Fruit fly (Drosophila melanogaster) whole organism, embryonic: ENCODE results near the gene CG18508.

ENCODE experiments used
- Antp ChIP-seq: fragments of 200-800 bp; sonication (Bioruptor generic); optimal IDR thresholded peaks from 3 replicates; lab custom pipeline; 2016; ENCODE audit warnings: missing biosample characterization, missing genetic modification characterization
- CG1024 ChIP-seq: fragments of 200-800 bp; sonication (Bioruptor generic); IDR thresholded peaks from 2 replicates; pipeline ENCODE4 v1.3.6; 2022; ENCODE audit warnings: missing biosample characterization, missing genetic modification characterization
- CG10959 ChIP-seq: fragments of 200-800 bp; sonication (Bioruptor generic); IDR thresholded peaks from 2 replicates; pipeline ENCODE4 v1.3.6; 2022; ENCODE audit warnings: missing biosample characterization, missing genetic modification characterization
- CG11456 ChIP-seq: fragments of 200-800 bp; sonication (Bioruptor generic); IDR thresholded peaks from 3 replicates; pipeline ENCODE4 v1.3.6; 2022; ENCODE audit warnings: missing biosample characterization, missing genetic modification characterization
- CG1529 ChIP-seq: fragments of 200-800 bp; sonication (Bioruptor generic); optimal IDR thresholded peaks from 3 replicates; lab custom pipeline; 2018; ENCODE audit warnings: missing biosample characterization, missing genetic modification characterization
- CG16863 ChIP-seq: fragments of 200-800 bp; sonication (Bioruptor generic); optimal IDR thresholded peaks from 3 replicates; lab custom pipeline; 2016; ENCODE audit warnings: missing biosample characterization, missing genetic modification characterization
- CG17186 ChIP-seq: fragments of 200-800 bp; sonication (Bioruptor generic); optimal IDR thresholded peaks from 3 replicates; lab custom pipeline; 2017; ENCODE audit warnings: missing biosample characterization, missing genetic modification reagents, missing genetic modification characterization
- CG17328 ChIP-seq: fragments of 200-800 bp; sonication (Bioruptor generic); IDR thresholded peaks from 2 replicates; pipeline ENCODE4 v1.3.6; 2022; ENCODE audit warnings: missing biosample characterization, missing genetic modification characterization
- CG17568 ChIP-seq: fragments of 200-800 bp; sonication (Bioruptor generic); optimal IDR thresholded peaks from 2 replicates; lab custom pipeline; 2018; ENCODE audit warnings: missing biosample characterization, mild to moderate bottlenecking, missing genetic modification characterization, moderate library complexity
- CG18764 ChIP-seq: fragments of 200-800 bp; sonication (Bioruptor generic); optimal IDR thresholded peaks from 3 replicates; lab custom pipeline; 2016; ENCODE audit warnings: missing biosample characterization, missing genetic modification characterization
- CG30431 ChIP-seq: fragments of 200-800 bp; sonication (Bioruptor generic); optimal IDR thresholded peaks from 2 replicates; lab custom pipeline; 2017; ENCODE audit warnings: missing biosample characterization, missing genetic modification characterization
- CG31224 ChIP-seq: fragments of 200-800 bp; sonication (Bioruptor generic); IDR thresholded peaks from 2 replicates; pipeline ENCODE4 v1.3.6; 2022; ENCODE audit warnings: missing biosample characterization, missing genetic modification characterization
- CG32767 ChIP-seq: fragments of 200-800 bp; sonication (Bioruptor generic); IDR thresholded peaks from 2 replicates; pipeline ENCODE4 v1.3.6; 2022; ENCODE audit warnings: missing biosample characterization, missing genetic modification characterization
- CG4328 ChIP-seq: fragments of 200-800 bp; sonication (Bioruptor generic); optimal IDR thresholded peaks from 3 replicates; lab custom pipeline; 2017; ENCODE audit warnings: missing biosample characterization, missing genetic modification reagents, missing genetic modification characterization
- CG4707 ChIP-seq: fragments of 200-800 bp; sonication (Bioruptor generic); optimal IDR thresholded peaks from 2 replicates; lab custom pipeline; 2018; ENCODE audit warnings: missing biosample characterization, mild to moderate bottlenecking, missing genetic modification characterization, moderate library complexity
- CG7987 ChIP-seq: fragments of 200-800 bp; sonication (Bioruptor generic); optimal IDR thresholded peaks from 2 replicates; lab custom pipeline; 2018; ENCODE audit warnings: missing biosample characterization, mild to moderate bottlenecking, missing genetic modification characterization, moderate library complexity
- CG9817 ChIP-seq: fragments of 200-800 bp; sonication (Bioruptor generic); optimal IDR thresholded peaks from 2 replicates; lab custom pipeline; 2018; ENCODE audit warnings: missing biosample characterization, mild to moderate bottlenecking, missing genetic modification characterization, moderate library complexity
- CTCF ChIP-seq: fragments of 200-800 bp; sonication (Bioruptor generic); optimal IDR thresholded peaks from 2 replicates; lab custom pipeline; 2017; ENCODE audit warnings: missing biosample characterization, mild to moderate bottlenecking, missing genetic modification characterization, moderate library complexity
- Dad ChIP-seq: fragments of 200-800 bp; sonication (Bioruptor generic); optimal IDR thresholded peaks from 3 replicates; lab custom pipeline; 2016; ENCODE audit warnings: missing biosample characterization, missing genetic modification characterization
- Dref ChIP-seq: fragments of 200-800 bp; sonication (Bioruptor generic); IDR thresholded peaks from 2 replicates; pipeline ENCODE4 v1.3.6; 2022; ENCODE audit warnings: missing biosample characterization, missing genetic modification characterization
- Ets97D ChIP-seq: fragments of 200-800 bp; sonication (Bioruptor generic); optimal IDR thresholded peaks from 3 replicates; lab custom pipeline; 2016; ENCODE audit warnings: missing biosample characterization, missing genetic modification characterization
- Gug ChIP-seq: fragments of 200-800 bp; sonication (Bioruptor generic); IDR thresholded peaks from 4 replicates; pipeline ENCODE4 v1.3.6; 2022; ENCODE audit warnings: missing biosample characterization, missing genetic modification characterization
- HHEX ChIP-seq: fragments of 200-800 bp; sonication (Bioruptor generic); optimal IDR thresholded peaks from 3 replicates; lab custom pipeline; 2017; ENCODE audit warnings: missing biosample characterization, mild to moderate bottlenecking, missing genetic modification characterization, missing genetic modification reagents
- HLH3B ChIP-seq: fragments of 200-800 bp; sonication (Bioruptor generic); IDR thresholded peaks from 2 replicates; pipeline ENCODE4 v1.3.6; 2022; ENCODE audit warnings: missing biosample characterization, missing genetic modification characterization
- HLHmδ ChIP-seq: fragments of 200-800 bp; sonication (Bioruptor generic); optimal IDR thresholded peaks from 2 replicates; lab custom pipeline; 2018; ENCODE audit warnings: missing biosample characterization, mild to moderate bottlenecking, missing genetic modification characterization, moderate library complexity
- Hand ChIP-seq: fragments of 200-800 bp; sonication (Bioruptor generic); optimal IDR thresholded peaks from 2 replicates; lab custom pipeline; 2017; ENCODE audit warnings: mild to moderate bottlenecking, missing biosample characterization, missing genetic modification reagents, missing genetic modification characterization
- HmgZ ChIP-seq: fragments of 200-800 bp; sonication (Bioruptor generic); optimal IDR thresholded peaks from 2 replicates; lab custom pipeline; 2018; ENCODE audit warnings: missing biosample characterization, mild to moderate bottlenecking, missing genetic modification characterization
- Mad ChIP-seq: fragments of 200-800 bp; sonication (Bioruptor generic); optimal IDR thresholded peaks from 2 replicates; lab custom pipeline; 2016; ENCODE audit warnings: missing biosample characterization, missing genetic modification characterization
- Med ChIP-seq: fragments of 200-800 bp; sonication (Bioruptor generic); peaks from one replicate; lab custom pipeline; 2016; ENCODE audit warnings: missing biosample characterization, missing genetic modification characterization, mild to moderate bottlenecking, inconsistent platforms, moderate library complexity
- Mrtf ChIP-seq: fragments of 200-800 bp; sonication (Bioruptor generic); IDR thresholded peaks from 3 replicates; pipeline ENCODE4 v1.3.6; 2022; ENCODE audit warnings: missing biosample characterization, missing genetic modification characterization
- NC2α ChIP-seq: fragments of 200-800 bp; sonication (Bioruptor generic); optimal IDR thresholded peaks from 2 replicates; lab custom pipeline; 2016; ENCODE audit warnings: missing biosample characterization, missing genetic modification characterization
- Rx ChIP-seq: fragments of 200-800 bp; sonication (Bioruptor generic); IDR thresholded peaks from 2 replicates; pipeline ENCODE4 v1.3.6; 2022; ENCODE audit warnings: missing biosample characterization, missing genetic modification characterization
- Sin3A ChIP-seq: fragments of >200 bp; optimal IDR thresholded peaks from 2 replicates; lab custom pipeline; 2018
- ap ChIP-seq: fragments of 200-800 bp; sonication (Bioruptor generic); IDR thresholded peaks from 2 replicates; pipeline ENCODE4 v1.3.6; 2022; ENCODE audit warnings: missing biosample characterization, missing genetic modification characterization
- btn ChIP-seq: fragments of 200-800 bp; sonication (Bioruptor generic); optimal IDR thresholded peaks from 2 replicates; lab custom pipeline; 2016; ENCODE audit warnings: missing biosample characterization, missing genetic modification characterization
- dysf ChIP-seq: fragments of 200-800 bp; sonication (Bioruptor generic); IDR thresholded peaks from 3 replicates; pipeline ENCODE4 v1.3.6; 2022; ENCODE audit warnings: missing biosample characterization, missing genetic modification characterization
- exex ChIP-seq: fragments of 200-800 bp; sonication (Bioruptor generic); optimal IDR thresholded peaks from 4 replicates; lab custom pipeline; 2018; ENCODE audit warnings: missing biosample characterization, mild to moderate bottlenecking, missing genetic modification characterization, moderate library complexity
- fd64A ChIP-seq: fragments of 200-800 bp; sonication (Bioruptor generic); optimal IDR thresholded peaks from 3 replicates; lab custom pipeline; 2018; ENCODE audit warnings: missing biosample characterization, mild to moderate bottlenecking, missing genetic modification characterization
- fru ChIP-seq: fragments of >200 bp; optimal IDR thresholded peaks from 2 replicates; lab custom pipeline; 2017
- gt ChIP-seq: fragments of 200-800 bp; sonication (Bioruptor generic); IDR thresholded peaks from 2 replicates; pipeline ENCODE4 v1.3.6; 2022; ENCODE audit warnings: missing biosample characterization, missing genetic modification characterization
- ind ChIP-seq: fragments of 200-800 bp; sonication (Bioruptor generic); optimal IDR thresholded peaks from 3 replicates; lab custom pipeline; 2016; ENCODE audit warnings: missing biosample characterization, missing genetic modification characterization
- knrl ChIP-seq: fragments of 200-800 bp; sonication (Bioruptor generic); IDR thresholded peaks from 3 replicates; pipeline ENCODE4 v1.3.6; 2022; ENCODE audit warnings: missing biosample characterization, missing genetic modification characterization; ENCODE audit not compliant: partially characterized antibody
- psq ChIP-seq: fragments of 200-800 bp; sonication (Bioruptor generic); optimal IDR thresholded peaks from 2 replicates; lab custom pipeline; 2017; ENCODE audit warnings: missing biosample characterization, missing genetic modification characterization
- ro ChIP-seq: fragments of 200-800 bp; sonication (Bioruptor generic); IDR thresholded peaks from 2 replicates; pipeline ENCODE4 v1.3.6; 2022; ENCODE audit warnings: missing biosample characterization, missing genetic modification characterization
- sens-2 ChIP-seq: fragments of 200-800 bp; sonication (Bioruptor generic); IDR thresholded peaks from 2 replicates; pipeline ENCODE4 v1.3.6; 2022; ENCODE audit warnings: missing biosample characterization, missing genetic modification characterization
- sisA ChIP-seq: fragments of 200-800 bp; sonication (Bioruptor generic); IDR thresholded peaks from 2 replicates; pipeline ENCODE4 v1.3.6; 2022; ENCODE audit warnings: missing biosample characterization, missing genetic modification characterization
- stc ChIP-seq: fragments of 200-800 bp; sonication (Bioruptor generic); IDR thresholded peaks from 2 replicates; pipeline ENCODE4 v1.3.6; 2022; ENCODE audit warnings: missing biosample characterization, missing genetic modification characterization
- sug ChIP-seq: fragments of 200-800 bp; optimal IDR thresholded peaks from 2 replicates; lab custom pipeline; 2019; ENCODE audit warnings: missing biosample characterization, mild to moderate bottlenecking, missing genetic modification characterization, moderate library complexity
- tll ChIP-seq, 2 experiments: fragments of 200-800 bp in 1 of 2; fragments of >200 bp in 1 of 2; sonication (Bioruptor generic) in 1 of 2; optimal IDR thresholded peaks; 2 replicates each; lab custom pipeline; 2017 to 2019; ENCODE audit warnings: missing biosample characterization in 2 of 2, missing genetic modification characterization in 2 of 2, mild to moderate bottlenecking in 1 of 2, moderate library complexity in 1 of 2
- unpg ChIP-seq: fragments of 200-800 bp; sonication (Bioruptor generic); optimal IDR thresholded peaks from 3 replicates; lab custom pipeline; 2018; ENCODE audit warnings: missing biosample characterization, mild to moderate bottlenecking, missing genetic modification characterization, moderate library complexity
- vnd ChIP-seq: fragments of 200-800 bp; sonication (Bioruptor generic); IDR thresholded peaks from 3 replicates; pipeline ENCODE4 v1.3.6; 2022; ENCODE audit warnings: missing biosample characterization, missing genetic modification characterization; ENCODE audit not compliant: partially characterized antibody

Gene CG18508

DNA sequence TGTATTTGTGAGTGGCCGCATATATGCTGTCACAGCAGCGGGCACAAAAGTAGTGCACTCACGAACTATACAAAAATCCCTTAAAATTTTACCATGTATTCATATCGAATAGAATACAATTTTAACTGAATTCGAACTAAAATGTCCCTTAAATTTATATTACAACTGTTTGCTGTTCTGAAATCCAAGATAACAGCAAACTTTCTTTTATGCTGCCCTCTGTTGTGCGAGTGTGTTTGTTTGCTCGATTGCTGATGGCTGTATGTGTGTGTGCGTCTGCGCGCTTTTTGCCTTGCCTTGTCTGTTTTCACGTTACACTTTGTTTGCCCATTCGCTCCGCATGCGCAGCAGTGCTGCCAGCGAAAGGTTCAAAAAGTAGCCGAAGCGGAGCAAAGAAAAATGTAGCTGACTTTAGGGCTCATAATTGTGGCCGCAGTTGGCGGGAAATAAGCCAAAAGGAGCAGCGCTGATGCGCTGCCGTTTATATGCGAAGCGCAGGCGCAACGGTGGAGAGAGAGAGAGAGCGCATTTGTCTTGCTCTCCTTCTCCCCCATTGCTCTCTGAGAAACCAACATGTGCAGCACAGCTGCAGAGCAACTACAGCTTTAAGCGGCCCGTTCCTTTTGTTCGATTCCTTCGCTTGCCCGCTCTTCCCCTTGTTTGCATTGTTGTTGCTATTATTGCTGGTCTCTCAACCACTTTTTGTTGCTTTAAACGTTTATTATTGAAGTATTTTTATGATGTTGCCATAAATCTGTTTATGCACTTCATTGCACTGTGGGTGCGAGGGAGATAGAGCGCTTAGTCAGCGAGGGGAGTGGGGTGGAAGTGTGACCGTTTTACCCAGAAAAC, 10.3 kb downstream of the CG18508 start (continued):
- TF ChIP-seq NC2α (GFP tag; lab: Kevin White, UChicago) (peak; percentile 89), ind (GFP tag; lab: Kevin White, UChicago) (peak; percentile 91), knrl (GFP tag; lab: Robert Waterston, UW) (0 out of 3 replicates have a peak, but pooled peaks have one; percentile 33), Antp (peak; percentile 90), CG1024 (GFP tag; lab: Robert Waterston, UW) (peak; percentile 86), Mad (peak; percentile 91), HLH3B (GFP tag; lab: Robert Waterston, UW) (peak; percentile 93), Gug (GFP tag; lab: Robert Waterston, UW) (peak; percentile 84), Hand (GFP tag; lab: Kevin White, UChicago) (peak; percentile 65), btn (GFP tag; lab: Kevin White, UChicago) (peak; percentile 87), sug (tag; lab: Kevin White, UChicago) (peak; percentile 57), CTCF (GFP tag; lab: Kevin White, UChicago) (peak; percentile 47), CG32767 (GFP tag; lab: Robert Waterston, UW) (peak; percentile 92), CG17568 (GFP tag; lab: Kevin White, UChicago) (no peak), sisA (GFP tag; lab: Robert Waterston, UW) (peak; percentile 96), fru (lab: Kevin White, UChicago) (no peak), CG31224 (peak; percentile 78), CG30431 (GFP tag; lab: Kevin White, UChicago) (peak; percentile 88), fd64A (peak; percentile 88), ap (GFP tag; lab: Robert Waterston, UW) (peak; percentile 90), Dad (GFP tag; lab: Kevin White, UChicago) (peak; percentile 86), Med (GFP tag; lab: Kevin White, UChicago) (peak; percentile 98), ro (peak; percentile 85), psq (peak; percentile 96), Rx (GFP tag; lab: Robert Waterston, UW) (peak; percentile 84), exex (tag; lab: Kevin White, UChicago) (no peak), HmgZ (tag; lab: Kevin White, UChicago) (peak; percentile 92), sens-2 (GFP tag; lab: Robert Waterston, UW) (peak; percentile 94), CG7987 (peak; percentile 68), stc (GFP tag; lab: Robert Waterston, UW) (peak; percentile 94), CG17186 (GFP tag; lab: Kevin White, UChicago) (peak; percentile 74), Dref (no peak), gt (peak; percentile 72), unpg (GFP tag; lab: Kevin White, UChicago) (peak; percentile 96), tll (GFP tag; optimal IDR thresholded peaks at IDR 0.05; lab: Kevin White, UChicago) (peak in 1 of 2 experiments; percentile 67), HHEX (GFP tag; lab: Kevin White, UChicago) (peak; percentile 91), Ets97D (peak; percentile 61), Mrtf (GFP tag; lab: Robert Waterston, UW) (peak; percentile 92), CG4707 (peak; percentile 85), dysf (GFP tag; lab: Robert Waterston, UW) (peak; percentile 95), Sin3A (no peak), CG17328 (peak; percentile 94), CG4328 (peak; percentile 80), CG9817 (peak; percentile 82), CG10959 (GFP tag; lab: Robert Waterston, UW) (peak; percentile 92), CG16863 (GFP tag; lab: Kevin White, UChicago) (peak; percentile 94), CG11456 (GFP tag; lab: Robert Waterston, UW) (peak; percentile 83), HLHmδ (no peak), vnd (GFP tag; lab: Robert Waterston, UW) (no peak), CG18764 (GFP tag; lab: Kevin White, UChicago) (peak; percentile 88), CG1529 (GFP tag; lab: Kevin White, UChicago) (peak; percentile 91)
